Fruit fly (Drosophila melanogaster) whole organism, embryonic: ENCODE measurements around the gene Alp10.
A peak's percentile ranks its signal among the peaks of the same experiment; 100 is the strongest.

Experiments
- Antp ChIP-seq: fragments of 200-800 bp; sonication (Bioruptor generic); optimal IDR thresholded peaks from 3 replicates; lab custom pipeline; 2016; ENCODE audit warnings: missing biosample characterization, missing genetic modification characterization
- B-H2 ChIP-seq: fragments of 200-800 bp; sonication (Bioruptor generic); optimal IDR thresholded peaks from 2 replicates; lab custom pipeline; 2018; ENCODE audit warnings: missing biosample characterization, mild to moderate bottlenecking, missing genetic modification characterization
- BEAF-32 ChIP-seq: fragments of 200-800 bp; sonication (Bioruptor generic); optimal IDR thresholded peaks from 3 replicates; lab custom pipeline; 2017; ENCODE audit warnings: missing biosample characterization, missing genetic modification characterization, mild to moderate bottlenecking, moderate library complexity, missing genetic modification reagents
- Bgb ChIP-seq: fragments of 200-800 bp; sonication (Bioruptor generic); IDR thresholded peaks from 2 replicates; pipeline ENCODE4 v1.3.6; 2022; ENCODE audit warnings: missing biosample characterization, missing genetic modification characterization; ENCODE audit not compliant: partially characterized antibody
- CG10147 ChIP-seq: fragments of 200-800 bp; sonication (Bioruptor generic); optimal IDR thresholded peaks from 2 replicates; lab custom pipeline; 2019; ENCODE audit warnings: missing biosample characterization, mild to moderate bottlenecking, missing genetic modification characterization, moderate library complexity
- CG11696 ChIP-seq: fragments of 200-800 bp; sonication (Bioruptor generic); IDR thresholded peaks from 2 replicates; pipeline ENCODE4 v1.3.6; 2022; ENCODE audit warnings: missing biosample characterization, missing genetic modification characterization
- CG11723 ChIP-seq: fragments of 200-800 bp; sonication (Bioruptor generic); optimal IDR thresholded peaks from 2 replicates; lab custom pipeline; 2017; ENCODE audit warnings: missing biosample characterization, mild to moderate bottlenecking, missing genetic modification characterization
- CG12104 ChIP-seq: fragments of 200-800 bp; sonication (Bioruptor generic); optimal IDR thresholded peaks from 3 replicates; lab custom pipeline; 2016; ENCODE audit warnings: missing biosample characterization, missing genetic modification characterization
- CG12659 ChIP-seq: fragments of 200-800 bp; sonication (Bioruptor generic); optimal IDR thresholded peaks from 3 replicates; lab custom pipeline; 2017; ENCODE audit warnings: mild to moderate bottlenecking, missing biosample characterization, missing genetic modification reagents, missing genetic modification characterization
- CG12769 ChIP-seq: fragments of 200-800 bp; sonication (Bioruptor generic); optimal IDR thresholded peaks from 2 replicates; lab custom pipeline; 2019; ENCODE audit warnings: missing biosample characterization, mild to moderate bottlenecking, missing genetic modification characterization, moderate library complexity
- CG13123 ChIP-seq: fragments of 200-800 bp; sonication (Bioruptor generic); optimal IDR thresholded peaks from 2 replicates; lab custom pipeline; 2016; ENCODE audit warnings: missing biosample characterization, missing genetic modification characterization
- CG15073 ChIP-seq: fragments of 200-800 bp; sonication (Bioruptor generic); optimal IDR thresholded peaks from 2 replicates; lab custom pipeline; 2016; ENCODE audit warnings: missing biosample characterization, missing genetic modification characterization
- CG15601 ChIP-seq: fragments of 200-800 bp; sonication (Bioruptor generic); optimal IDR thresholded peaks from 3 replicates; lab custom pipeline; 2019; ENCODE audit warnings: missing biosample characterization, mild to moderate bottlenecking, missing genetic modification characterization, moderate library complexity
- CG18262 ChIP-seq: fragments of 200-800 bp; optimal IDR thresholded peaks from 3 replicates; lab custom pipeline; 2019; ENCODE audit warnings: missing biosample characterization, mild to moderate bottlenecking, missing genetic modification characterization, moderate library complexity
- CG2202 ChIP-seq: fragments of 200-800 bp; sonication (Bioruptor generic); optimal IDR thresholded peaks from 2 replicates; lab custom pipeline; 2018; ENCODE audit warnings: missing biosample characterization, mild to moderate bottlenecking, missing genetic modification characterization
- CG31441 ChIP-seq: fragments of 200-800 bp; sonication (Bioruptor generic); IDR thresholded peaks from 2 replicates; pipeline ENCODE4 v1.3.6; 2022; ENCODE audit warnings: missing biosample characterization, missing genetic modification characterization
- CG32772 ChIP-seq: fragments of 200-800 bp; sonication (Bioruptor generic); IDR thresholded peaks from 2 replicates; pipeline ENCODE4 v1.3.6; 2022; ENCODE audit warnings: missing biosample characterization, missing genetic modification characterization
- CG4707 ChIP-seq: fragments of 200-800 bp; sonication (Bioruptor generic); optimal IDR thresholded peaks from 2 replicates; lab custom pipeline; 2018; ENCODE audit warnings: missing biosample characterization, mild to moderate bottlenecking, missing genetic modification characterization, moderate library complexity
- CG5953 ChIP-seq: fragments of 200-800 bp; sonication (Bioruptor generic); IDR thresholded peaks from 2 replicates; pipeline ENCODE4 v1.3.6; 2022; ENCODE audit warnings: missing biosample characterization, missing genetic modification characterization
- CG6654 ChIP-seq: fragments of 200-800 bp; sonication (Bioruptor generic); optimal IDR thresholded peaks from 2 replicates; lab custom pipeline; 2017; ENCODE audit warnings: missing biosample characterization, mild to moderate bottlenecking, missing genetic modification characterization
- CG7271 ChIP-seq: fragments of 200-800 bp; sonication (Bioruptor generic); optimal IDR thresholded peaks from 2 replicates; lab custom pipeline; 2018; ENCODE audit warnings: missing biosample characterization, mild to moderate bottlenecking, missing genetic modification characterization, moderate library complexity
- CG7963 ChIP-seq: fragments of 200-800 bp; sonication (Bioruptor generic); IDR thresholded peaks from 3 replicates; pipeline ENCODE4 v1.3.6; 2022; ENCODE audit warnings: missing biosample characterization, missing genetic modification characterization; ENCODE audit not compliant: partially characterized antibody
- CG8944 ChIP-seq: fragments of 200-800 bp; sonication (Bioruptor generic); optimal IDR thresholded peaks from 3 replicates; lab custom pipeline; 2016; ENCODE audit warnings: missing biosample characterization, missing genetic modification characterization
- CG9437 ChIP-seq: fragments of 200-800 bp; sonication (Bioruptor generic); optimal IDR thresholded peaks from 2 replicates; lab custom pipeline; 2018; ENCODE audit warnings: missing biosample characterization, mild to moderate bottlenecking, missing genetic modification characterization
- CG9797 ChIP-seq: fragments of 200-800 bp; sonication (Bioruptor generic); optimal IDR thresholded peaks from 3 replicates; lab custom pipeline; 2018; ENCODE audit warnings: missing biosample characterization, mild to moderate bottlenecking, missing genetic modification characterization
- CG9932 ChIP-seq: fragments of 200-800 bp; sonication (Bioruptor generic); IDR thresholded peaks from 2 replicates; pipeline ENCODE4 v1.3.6; 2022; ENCODE audit warnings: missing biosample characterization, missing genetic modification characterization
- D19A ChIP-seq: fragments of 200-800 bp; optimal IDR thresholded peaks from 3 replicates; lab custom pipeline; 2019; ENCODE audit warnings: missing biosample characterization, mild to moderate bottlenecking, missing genetic modification characterization, moderate library complexity
- ERR ChIP-seq: fragments of 200-800 bp; sonication (Bioruptor generic); optimal IDR thresholded peaks from 2 replicates; lab custom pipeline; 2016; ENCODE audit warnings: missing biosample characterization, missing genetic modification characterization
- Fer3 ChIP-seq: fragments of 200-800 bp; sonication (Bioruptor generic); optimal IDR thresholded peaks from 2 replicates; lab custom pipeline; 2018; ENCODE audit warnings: missing biosample characterization, mild to moderate bottlenecking, missing genetic modification characterization, moderate library complexity
- Gug ChIP-seq: fragments of 200-800 bp; sonication (Bioruptor generic); IDR thresholded peaks from 4 replicates; pipeline ENCODE4 v1.3.6; 2022; ENCODE audit warnings: missing biosample characterization, missing genetic modification characterization
- Hand ChIP-seq: fragments of 200-800 bp; sonication (Bioruptor generic); optimal IDR thresholded peaks from 2 replicates; lab custom pipeline; 2017; ENCODE audit warnings: mild to moderate bottlenecking, missing biosample characterization, missing genetic modification reagents, missing genetic modification characterization
- Max ChIP-seq: fragments of 200-800 bp; sonication (Bioruptor generic); optimal IDR thresholded peaks from 2 replicates; lab custom pipeline; 2016; ENCODE audit warnings: missing biosample characterization, mild to moderate bottlenecking, missing genetic modification characterization
- Nf-YA ChIP-seq: fragments of 200-800 bp; sonication (Bioruptor generic); IDR thresholded peaks from 2 replicates; pipeline ENCODE4 v1.3.6; 2022; ENCODE audit warnings: missing biosample characterization, missing genetic modification characterization
- Oaz ChIP-seq: fragments of 200-800 bp; sonication (Bioruptor generic); IDR thresholded peaks from 2 replicates; pipeline ENCODE4 v1.3.6; 2022; ENCODE audit warnings: missing biosample characterization, missing genetic modification characterization
- Six4 ChIP-seq: fragments of 200-800 bp; sonication (Bioruptor generic); optimal IDR thresholded peaks from 2 replicates; lab custom pipeline; 2016; ENCODE audit warnings: missing biosample characterization, missing genetic modification characterization
- aop ChIP-seq: fragments of 200-800 bp; sonication (Bioruptor generic); IDR thresholded peaks from 2 replicates; pipeline ENCODE4 v1.3.6; 2022; ENCODE audit warnings: missing biosample characterization, missing genetic modification characterization
- az2 ChIP-seq: fragments of 200-800 bp; sonication (Bioruptor generic); optimal IDR thresholded peaks from 3 replicates; lab custom pipeline; 2016; ENCODE audit warnings: missing biosample characterization, missing genetic modification characterization
- bab2 ChIP-seq: fragments of 200-800 bp; sonication (Bioruptor generic); optimal IDR thresholded peaks from 2 replicates; lab custom pipeline; 2016; ENCODE audit warnings: missing biosample characterization, missing genetic modification characterization
- btn ChIP-seq: fragments of 200-800 bp; sonication (Bioruptor generic); optimal IDR thresholded peaks from 2 replicates; lab custom pipeline; 2016; ENCODE audit warnings: missing biosample characterization, missing genetic modification characterization
- dan ChIP-seq: fragments of 200-800 bp; sonication (Bioruptor generic); IDR thresholded peaks from 2 replicates; pipeline ENCODE4 v1.3.6; 2022; ENCODE audit warnings: missing biosample characterization, missing genetic modification characterization
- eyg ChIP-seq: fragments of 200-800 bp; sonication (Bioruptor generic); optimal IDR thresholded peaks from 3 replicates; lab custom pipeline; 2016; ENCODE audit warnings: missing biosample characterization, missing genetic modification characterization
- gfzf ChIP-seq: fragments of 200-800 bp; sonication (Bioruptor generic); optimal IDR thresholded peaks from 2 replicates; lab custom pipeline; 2016; ENCODE audit warnings: missing biosample characterization, mild to moderate bottlenecking, missing genetic modification characterization, moderate library complexity
- h ChIP-seq: fragments of >200 bp; optimal IDR thresholded peaks from 2 replicates; lab custom pipeline; 2017
- jing ChIP-seq: fragments of 200-800 bp; sonication (Bioruptor generic); optimal IDR thresholded peaks from 2 replicates; lab custom pipeline; 2018; ENCODE audit warnings: missing biosample characterization, mild to moderate bottlenecking, missing genetic modification characterization
- lola ChIP-seq, 3 experiments: fragments of >200 bp in 2 of 3; fragments of 200-800 bp in 1 of 3; sonication (Bioruptor generic) in 1 of 3; optimal IDR thresholded peaks; 2 replicates each; lab custom pipeline; 2017 to 2019; ENCODE audit warnings: missing biosample characterization in 3 of 3, missing genetic modification characterization in 3 of 3, mild to moderate bottlenecking in 1 of 3, moderate library complexity in 1 of 3
- nom ChIP-seq: fragments of 200-800 bp; sonication (Bioruptor generic); optimal IDR thresholded peaks from 2 replicates; lab custom pipeline; 2017; ENCODE audit warnings: missing biosample characterization, missing genetic modification characterization, mild to moderate bottlenecking, moderate library complexity, missing genetic modification reagents
- sens-2 ChIP-seq: fragments of 200-800 bp; sonication (Bioruptor generic); IDR thresholded peaks from 2 replicates; pipeline ENCODE4 v1.3.6; 2022; ENCODE audit warnings: missing biosample characterization, missing genetic modification characterization
- sima ChIP-seq: fragments of 200-800 bp; sonication (Bioruptor generic); optimal IDR thresholded peaks from 2 replicates; lab custom pipeline; 2016; ENCODE audit warnings: missing biosample characterization, missing genetic modification characterization
- stc ChIP-seq: fragments of 200-800 bp; sonication (Bioruptor generic); IDR thresholded peaks from 2 replicates; pipeline ENCODE4 v1.3.6; 2022; ENCODE audit warnings: missing biosample characterization, missing genetic modification characterization
- vvl ChIP-seq: fragments of 200-800 bp; sonication (Bioruptor generic); IDR thresholded peaks from 2 replicates; pipeline ENCODE4 v1.3.6; 2022; ENCODE audit warnings: missing biosample characterization, missing genetic modification characterization

Gene Alp10

DNA sequence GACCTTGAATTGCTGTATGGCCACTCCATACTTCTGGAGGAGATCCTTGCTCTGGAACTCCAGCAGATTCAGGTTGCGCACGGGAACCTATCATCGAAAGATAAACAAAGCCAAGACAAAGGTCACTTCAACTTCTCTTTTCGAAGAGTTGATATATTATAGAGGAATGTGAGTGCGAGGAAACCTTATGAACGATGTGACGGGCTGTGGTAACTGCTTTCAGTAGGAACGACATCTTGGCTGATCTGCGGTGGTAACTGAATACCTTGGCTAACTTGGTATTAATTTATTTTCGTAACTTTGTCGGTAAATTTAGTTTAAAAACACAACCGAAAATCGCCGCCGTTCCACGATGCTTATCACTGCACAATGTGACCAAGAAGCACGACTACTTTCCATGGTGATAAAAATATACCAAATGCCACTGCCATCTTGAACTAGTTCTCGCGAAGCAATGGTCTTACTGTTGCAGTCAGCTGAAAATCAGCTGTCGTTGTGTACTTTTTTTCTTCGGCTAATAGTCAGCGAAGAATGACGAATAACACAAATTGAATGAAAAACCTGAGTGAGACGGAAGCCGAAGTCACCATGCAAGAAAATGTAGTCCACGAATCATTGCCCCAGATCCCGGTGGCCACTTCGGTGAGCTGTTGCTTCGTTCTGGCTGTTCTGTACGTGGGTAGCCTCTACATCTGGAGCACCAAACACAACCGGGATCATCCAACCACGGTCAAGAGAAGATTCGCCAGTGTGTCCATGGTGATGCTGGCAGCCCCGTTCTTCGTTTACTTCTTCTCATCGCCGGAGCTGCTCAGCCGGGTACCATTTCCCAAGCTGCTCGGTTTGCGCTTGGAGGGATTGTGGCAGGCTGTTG, 31.5 kb downstream of the Alp10 start, which contains the start of the genes ScsbetaG and Sras (continued):
- TF ChIP-seq gfzf (GFP tag; lab: Kevin White, UChicago) (peak; percentile 87), sens-2 (GFP tag; lab: Robert Waterston, UW) (no peak), Gug (GFP tag; lab: Robert Waterston, UW) (no peak), h (no peak), Nf-YA (GFP tag; lab: Robert Waterston, UW) (no peak), CG4707 (GFP tag; lab: Kevin White, UChicago) (no peak), vvl (GFP tag; lab: Robert Waterston, UW) (no peak), sima (GFP tag; lab: Kevin White, UChicago) (no peak), Fer3 (tag; lab: Kevin White, UChicago) (no peak), CG13123 (GFP tag; lab: Kevin White, UChicago) (no peak), Bgb (GFP tag; lab: Robert Waterston, UW) (no peak), CG11696 (no peak), B-H2 (peak; percentile 11), CG5953 (GFP tag; lab: Robert Waterston, UW) (no peak), D19A (tag; lab: Kevin White, UChicago) (no peak), CG9797 (GFP tag; lab: Kevin White, UChicago) (peak; percentile 88), CG12104 (GFP tag; lab: Kevin White, UChicago) (no peak), ERR (GFP tag; lab: Kevin White, UChicago) (no peak), Six4 (GFP tag; lab: Kevin White, UChicago) (no peak), dan (no peak), Antp (no peak), CG9437 (GFP tag; lab: Kevin White, UChicago) (no peak), CG7963 (GFP tag; lab: Robert Waterston, UW) (no peak), Max (no peak), lola (GFP tag; optimal IDR thresholded peaks at IDR 0.05; lab: Kevin White, UChicago) (no peak), CG7271 (tag; lab: Kevin White, UChicago) (no peak), CG9932 (GFP tag; lab: Robert Waterston, UW) (no peak), jing (GFP tag; lab: Kevin White, UChicago) (no peak), CG15073 (GFP tag; lab: Kevin White, UChicago) (no peak), CG15601 (tag; lab: Kevin White, UChicago) (no peak), bab2 (no peak), az2 (GFP tag; lab: Kevin White, UChicago) (no peak), CG12659 (GFP tag; lab: Kevin White, UChicago) (peak; percentile 59), CG2202 (no peak), BEAF-32 (peak; percentile 47), CG12769 (no peak), aop (GFP tag; lab: Robert Waterston, UW) (no peak), eyg (GFP tag; lab: Kevin White, UChicago) (no peak), btn (GFP tag; lab: Kevin White, UChicago) (no peak), Hand (GFP tag; lab: Kevin White, UChicago) (no peak), CG8944 (GFP tag; lab: Kevin White, UChicago) (no peak), Oaz (GFP tag; lab: Robert Waterston, UW) (no peak), CG11723 (GFP tag; lab: Kevin White, UChicago) (no peak), CG31441 (GFP tag; lab: Robert Waterston, UW) (no peak), CG6654 (GFP tag; lab: Kevin White, UChicago) (no peak), CG18262 (no peak), CG10147 (GFP tag; lab: Kevin White, UChicago) (no peak), stc (GFP tag; lab: Robert Waterston, UW) (no peak), nom (GFP tag; lab: Kevin White, UChicago) (peak; percentile 25), CG32772 (GFP tag; lab: Robert Waterston, UW) (no peak)
